Worm (Caenorhabditis elegans): ENCODE measurements around the gene dpy-28.
A peak's percentile ranks its signal among the peaks of the same experiment; 100 is the strongest.

Gene dpy-28

ce11 chrIII:10810837-10811814, 48.2 kb downstream of the dpy-28 start (continued):
- TF ChIP-seq nhr-47 (tag; optimal IDR thresholded peaks at IDR 0.05) (peak; percentile 43), nhr-76 (tag; optimal IDR thresholded peaks at IDR 0.05) (no peak), fos-1 (tag; optimal IDR thresholded peaks at IDR 0.05) (no peak), unc-62 (GFP tag; optimal IDR thresholded peaks at IDR 0.05) (no peak), elt-3 (tag; optimal IDR thresholded peaks at IDR 0.05) (no peak)

ce11 chrIII:10812798-10813295, 49.9 kb downstream of the dpy-28 start:
- TF ChIP-seq isw-1 (GFP tag; IDR thresholded peaks at IDR 0.05): no peak
- no peak for TF ChIP-seq ceh-88 (GFP tag; IDR thresholded peaks at IDR 0.05)
- TF ChIP-seq nhr-11 (tag; optimal IDR thresholded peaks at IDR 0.05): no peak
- no peak for TF ChIP-seq dsc-1 (tag; optimal IDR thresholded peaks at IDR 0.05)
- TF ChIP-seq ceh-82 (tag; optimal IDR thresholded peaks at IDR 0.05): no peak

- TF ChIP-seq aly-2 (tag; optimal IDR thresholded peaks at IDR 0.05) (peak; percentile 18), rnt-1 (tag; optimal IDR thresholded peaks at IDR 0.05) (no peak)
These were observed 51.0 kb downstream of the dpy-28 start for ce11 chrIII:10813886-10814285.

- TF ChIP-seq tbx-2 (tag; optimal IDR thresholded peaks at IDR 0.05) (no peak), alr-1 (tag; optimal IDR thresholded peaks at IDR 0.05; ENCODE audit: borderline replicate concordance) (no peak), rnt-1 (tag; optimal IDR thresholded peaks at IDR 0.05) (peak; percentile 5)
These were observed 52.3 kb downstream of the dpy-28 start for ce11 chrIII:10815199-10815598.

- TF ChIP-seq egl-27 (tag; optimal IDR thresholded peaks at IDR 0.05) (no peak), rnt-1 (tag; optimal IDR thresholded peaks at IDR 0.05) (peak; percentile 60), snu-23 (GFP tag; optimal IDR thresholded peaks at IDR 0.05) (peak; percentile 68), lin-13 (GFP tag; optimal IDR thresholded peaks at IDR 0.05) (peak; percentile 30), lin-14 (GFP tag; optimal IDR thresholded peaks at IDR 0.05) (peak; percentile 87), elt-2 (tag; optimal IDR thresholded peaks at IDR 0.05) (no peak), ceh-82 (tag; optimal IDR thresholded peaks at IDR 0.05) (peak in 1 of 3 experiments; percentile 0), efl-1 (optimal IDR thresholded peaks at IDR 0.05) (peak; percentile 13 to 21), efl-1 (GFP tag; optimal IDR thresholded peaks at IDR 0.05 in 1 of 2) (peak; percentile 6 to 37), ztf-11 (tag; optimal IDR thresholded peaks at IDR 0.05) (no peak), lsy-2 (tag; optimal IDR thresholded peaks at IDR 0.05) (peak; percentile 48 to 64), dpl-1 (GFP tag; optimal IDR thresholded peaks at IDR 0.05) (peak in 1 of 3 experiments; percentile 8), lin-35 (GFP tag; optimal IDR thresholded peaks at IDR 0.05) (peak in 1 of 2 experiments; percentile 29), C16A3.4 (tag; optimal IDR thresholded peaks at IDR 0.05) (no peak), skn-1 (tag; optimal IDR thresholded peaks at IDR 0.05) (no peak), aly-2 (tag; optimal IDR thresholded peaks at IDR 0.05) (peak; percentile 40), pag-3 (tag; optimal IDR thresholded peaks at IDR 0.05; ENCODE audit: borderline replicate concordance, insufficient read depth) (peak; percentile 90), ztf-4 (tag; optimal IDR thresholded peaks at IDR 0.05) (peak; percentile 46), zag-1 (tag; optimal IDR thresholded peaks at IDR 0.05) (no peak), nhr-12 (tag; optimal IDR thresholded peaks at IDR 0.05) (no peak), nhr-19 (GFP tag; conservative IDR thresholded peaks at IDR 0.05) (peak; percentile 61), snpc-4 (tag; optimal IDR thresholded peaks at IDR 0.05) (no peak), tbx-2 (tag; optimal IDR thresholded peaks at IDR 0.05) (peak; percentile 24), unc-130 (tag; optimal IDR thresholded peaks at IDR 0.05) (peak; percentile 53), fkh-8 (tag; optimal IDR thresholded peaks at IDR 0.05) (no peak), swsn-7 (tag; optimal IDR thresholded peaks at IDR 0.05) (peak; percentile 31), nhr-71 (tag; optimal IDR thresholded peaks at IDR 0.05) (peak; percentile 87), ceh-88 (GFP tag; IDR thresholded peaks at IDR 0.05) (no peak), nhr-20 (tag; optimal IDR thresholded peaks at IDR 0.05) (peak; percentile 48), lin-39 (tag; optimal IDR thresholded peaks at IDR 0.05) (peak; percentile 7), mep-1 (tag; optimal IDR thresholded peaks at IDR 0.05) (peak; percentile 33), lir-3 (tag; optimal IDR thresholded peaks at IDR 0.05; ENCODE audit: poor library complexity) (peak; percentile 4)
These were observed 53.1 kb downstream of the dpy-28 start for ce11 chrIII:10816045-10816444.
